Fruit fly (Drosophila melanogaster): ENCODE data around the gene salt.

The salt gene

DNA sequence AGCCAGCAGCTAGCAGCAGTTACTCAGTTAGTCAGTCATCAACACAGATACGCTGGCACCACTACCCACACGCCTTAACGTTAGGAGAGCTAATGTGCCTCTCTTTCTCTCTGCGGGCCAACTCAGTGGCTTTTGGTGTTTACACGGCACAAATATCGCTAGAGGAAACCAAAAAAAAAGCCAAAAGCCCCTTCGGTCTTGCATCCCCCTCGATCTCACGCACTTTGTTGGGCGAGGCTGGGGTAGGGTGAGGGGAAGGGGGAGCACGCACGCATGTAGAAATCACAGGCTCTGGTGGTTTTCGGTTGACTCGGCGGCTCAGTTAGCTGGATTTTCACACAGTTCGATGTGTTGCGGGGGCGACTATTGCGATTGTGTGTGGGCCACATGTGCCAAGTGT, 32.5 kb downstream of the salt start:
- TF ChIP-seq CG11695 (GFP tag; IDR thresholded peaks at IDR 0.05) = 0 out of 3 replicates have a peak, but pooled peaks have one; percentile 29
- TF ChIP-seq lab (GFP tag; optimal IDR thresholded peaks at IDR 0.05) = peak; percentile 64
- peak; percentile 10 for TF ChIP-seq CG13296 (GFP tag; optimal IDR thresholded peaks at IDR 0.05)
- TF ChIP-seq CG9609 (GFP tag; optimal IDR thresholded peaks at IDR 0.05) = no peak
- no peak for TF ChIP-seq Lhr (GFP tag; optimal IDR thresholded peaks at IDR 0.05)
- TF ChIP-seq Hmr (GFP tag; optimal IDR thresholded peaks at IDR 0.05) = peak; percentile 41
- no peak for TF ChIP-seq CG2199 (GFP tag; IDR thresholded peaks at IDR 0.05)
- no peak for TF ChIP-seq eve (GFP tag; optimal IDR thresholded peaks at IDR 0.05)
- no peak for TF ChIP-seq aop (GFP tag; IDR thresholded peaks at IDR 0.05)
- no peak for TF ChIP-seq CG30431 (GFP tag; optimal IDR thresholded peaks at IDR 0.05)
- no peak for TF ChIP-seq dimm (GFP tag; IDR thresholded peaks at IDR 0.05)
- no peak for TF ChIP-seq MESR4 (GFP tag; optimal IDR thresholded peaks at IDR 0.05)
- peak; percentile 8 for TF ChIP-seq CG18599 (GFP tag; optimal IDR thresholded peaks at IDR 0.05)
- TF ChIP-seq ranshi (GFP tag; IDR thresholded peaks at IDR 0.05) = no peak
- peak; percentile 35 for TF ChIP-seq CG5180 (GFP tag; optimal IDR thresholded peaks at IDR 0.05)
- TF ChIP-seq CG32532 (GFP tag; IDR thresholded peaks at IDR 0.05) = peak; percentile 29; the same call in 1 of the 2 replicates
- 0 out of 3 replicates have a peak, but pooled peaks have one; percentile 28 for TF ChIP-seq CG14860 (GFP tag; IDR thresholded peaks at IDR 0.05; ENCODE audit: partially characterized antibody)
- TF ChIP-seq CG1603 (tag; optimal IDR thresholded peaks at IDR 0.05) = no peak
- no peak for TF ChIP-seq br (optimal IDR thresholded peaks at IDR 0.05)
- peak; percentile 28 for TF ChIP-seq CG10431 (GFP tag; optimal IDR thresholded peaks at IDR 0.05)
- TF ChIP-seq B-H2 (GFP tag; optimal IDR thresholded peaks at IDR 0.05) = peak; percentile 58
- TF ChIP-seq pum (GFP tag; optimal IDR thresholded peaks at IDR 0.05) = no peak
- TF ChIP-seq oc (tag; optimal IDR thresholded peaks at IDR 0.05) = peak; percentile 23
- TF ChIP-seq CG10543 (GFP tag; optimal IDR thresholded peaks at IDR 0.05) = peak; percentile 69
- peak; percentile 92 for TF ChIP-seq crol (GFP tag; IDR thresholded peaks at IDR 0.05)
- no peak for TF ChIP-seq CG10979 (tag; optimal IDR thresholded peaks at IDR 0.05)
- TF ChIP-seq CG10274 (GFP tag; optimal IDR thresholded peaks at IDR 0.05) = no peak
- no peak for TF ChIP-seq Opbp (GFP tag; IDR thresholded peaks at IDR 0.05; ENCODE audit: partially characterized antibody)
- TF ChIP-seq HLH3B (GFP tag; IDR thresholded peaks at IDR 0.05) = no peak
- no peak for TF ChIP-seq stwl (tag; optimal IDR thresholded peaks at IDR 0.05)
- TF ChIP-seq CG17359 (tag; optimal IDR thresholded peaks at IDR 0.05) = peak; percentile 38
- no peak for TF ChIP-seq hb (GFP tag; IDR thresholded peaks at IDR 0.05; ENCODE audit: partially characterized antibody)
- peak; percentile 52 for TF ChIP-seq kni (GFP tag; optimal IDR thresholded peaks at IDR 0.05)
- TF ChIP-seq Fer1 (GFP tag; optimal IDR thresholded peaks at IDR 0.05) = peak; percentile 53
- peak; percentile 13 for TF ChIP-seq wek (GFP tag; optimal IDR thresholded peaks at IDR 0.05)
- no peak for TF ChIP-seq peb (GFP tag; IDR thresholded peaks at IDR 0.05)
- no peak for TF ChIP-seq CG11398 (GFP tag; optimal IDR thresholded peaks at IDR 0.05)
- no peak for TF ChIP-seq pan (optimal IDR thresholded peaks at IDR 0.05)
- TF ChIP-seq pan (GFP tag; optimal IDR thresholded peaks at IDR 0.05 in 1 of 2, IDR thresholded peaks at IDR 0.05 in 1 of 2) = peak in 1 of 2 experiments; percentile 33
- no peak for TF ChIP-seq chn (GFP tag; optimal IDR thresholded peaks at IDR 0.05)
- TF ChIP-seq dmrt99B (tag; optimal IDR thresholded peaks at IDR 0.05) = no peak
- no peak for TF ChIP-seq unc-4 (GFP tag; IDR thresholded peaks at IDR 0.05; ENCODE audit: partially characterized antibody)
- no peak for TF ChIP-seq Ssrp (tag; optimal IDR thresholded peaks at IDR 0.05)
- no peak for TF ChIP-seq sug (tag; optimal IDR thresholded peaks at IDR 0.05)
- no peak for TF ChIP-seq repo (GFP tag; optimal IDR thresholded peaks at IDR 0.05)
- TF ChIP-seq CoRest (tag; optimal IDR thresholded peaks at IDR 0.05) = peak; percentile 14
- TF ChIP-seq CG30403 (GFP tag; optimal IDR thresholded peaks at IDR 0.05) = no peak
- peak; percentile 8 for TF ChIP-seq CG12071 (GFP tag; optimal IDR thresholded peaks at IDR 0.05)
- TF ChIP-seq MBD-R2 (GFP tag; IDR thresholded peaks at IDR 0.05) = peak; percentile 26; the same call in 1 of the 2 replicates
- TF ChIP-seq ttk (GFP tag; IDR thresholded peaks at IDR 0.05) = peak; percentile 44; the same call in 1 of the 2 replicates

All from whole organism, embryonic.